Worm (Caenorhabditis elegans) whole organism, L1 larva: Measurements from ENCODE around the gene sra-10.

Experiments
- C16A3.4 ChIP-seq: fragments of 150-350 bp; optimal IDR thresholded peaks from 2 replicates; lab custom pipeline; 2014; ENCODE audit warnings: missing biosample characterization, missing genetic modification characterization
- C34B4.2 ChIP-seq: sonication (generic microtip); optimal IDR thresholded peaks from 2 replicates; lab custom pipeline; 2017; ENCODE audit warnings: mild to moderate bottlenecking, missing genetic modification characterization, missing compliant biosample characterization
- F16B12.6 ChIP-seq: fragments of 150-350 bp; optimal IDR thresholded peaks from 2 replicates; lab custom pipeline; 2014; ENCODE audit warnings: missing biosample characterization, missing genetic modification characterization
- Y116A8C.19 ChIP-seq: sonication (generic microtip); optimal IDR thresholded peaks from 2 replicates; lab custom pipeline; 2016; ENCODE audit warnings: missing compliant biosample characterization, missing genetic modification characterization, borderline replicate concordance
- aha-1 ChIP-seq: fragments of 150-350 bp; optimal IDR thresholded peaks from 2 replicates; lab custom pipeline; 2014; ENCODE audit warnings: missing biosample characterization, missing genetic modification characterization
- alr-1 ChIP-seq: fragments of 200-800 bp; sonication (Bioruptor generic); optimal IDR thresholded peaks from 2 replicates; lab custom pipeline; 2018; ENCODE audit warnings: borderline replicate concordance, mild to moderate bottlenecking, missing genetic modification characterization, missing compliant biosample characterization
- ceh-8 ChIP-seq: fragments of 200-800 bp; sonication (Bioruptor generic); optimal IDR thresholded peaks from 2 replicates; lab custom pipeline; 2018; ENCODE audit warnings: mild to moderate bottlenecking, missing genetic modification characterization, moderate library complexity, missing compliant biosample characterization
- ceh-82 ChIP-seq, 3 experiments: fragments of 150-350 bp in 1 of 3; sonication (generic microtip) in 2 of 3; optimal IDR thresholded peaks; 2 replicates each; lab custom pipeline; 2014 to 2017; ENCODE audit warnings: missing biosample characterization in 3 of 3, missing genetic modification characterization in 3 of 3
- ceh-90 ChIP-seq: sonication (generic microtip); optimal IDR thresholded peaks from 2 replicates; lab custom pipeline; 2016; ENCODE audit warnings: missing genetic modification characterization, missing compliant biosample characterization
- dpl-1 ChIP-seq, 3 experiments: fragments of 150-350 bp in 2 of 3; sonication (generic microtip) in 1 of 3; optimal IDR thresholded peaks; 2 replicates each; lab custom pipeline; 2014 to 2017; ENCODE audit warnings: missing biosample characterization in 3 of 3, missing genetic modification characterization in 3 of 3, missing genetic modification reagents in 3 of 3
- dsc-1 ChIP-seq: sonication (generic microtip); optimal IDR thresholded peaks from 2 replicates; lab custom pipeline; 2016; ENCODE audit warnings: mild to moderate bottlenecking, missing genetic modification characterization, missing compliant biosample characterization
- egl-13 ChIP-seq: sonication (generic microtip); optimal IDR thresholded peaks from 2 replicates; lab custom pipeline; 2016; ENCODE audit warnings: missing genotype, missing genetic modification reagents, missing genetic modification characterization, missing compliant biosample characterization
- egl-27 ChIP-seq, 2 experiments: fragments of 150-350 bp in 1 of 2; sonication (generic microtip); optimal IDR thresholded peaks; 3 replicates each; lab custom pipeline; 2017 to 2018; ENCODE audit warnings: missing biosample characterization in 2 of 2, missing genetic modification characterization in 2 of 2, missing genetic modification reagents in 2 of 2
- elt-2 ChIP-seq: sonication (generic microtip); optimal IDR thresholded peaks from 2 replicates; lab custom pipeline; 2016; ENCODE audit warnings: missing genetic modification characterization, mild to moderate bottlenecking, inconsistent platforms, missing compliant biosample characterization, missing genetic modification reagents
- elt-3 ChIP-seq, 6 experiments: fragments of 150-350 bp in 1 of 6; sonication (generic microtip); optimal IDR thresholded peaks; 2 replicates each; lab custom pipeline; 2017 to 2018; ENCODE audit warnings: missing biosample characterization in 6 of 6, missing genetic modification characterization in 6 of 6, inconsistent platforms in 1 of 6
- fkh-4 ChIP-seq: sonication (generic microtip); optimal IDR thresholded peaks from 2 replicates; lab custom pipeline; 2016; ENCODE audit warnings: missing compliant biosample characterization, missing genetic modification characterization, borderline replicate concordance
- fkh-8 ChIP-seq: sonication (generic microtip); optimal IDR thresholded peaks from 2 replicates; lab custom pipeline; 2016; ENCODE audit warnings: mild to moderate bottlenecking, missing genetic modification characterization, missing compliant biosample characterization
- fos-1 ChIP-seq: fragments of 150-350 bp; optimal IDR thresholded peaks from 2 replicates; lab custom pipeline; 2014; ENCODE audit warnings: missing biosample characterization, missing genetic modification characterization
- grh-1 ChIP-seq: fragments of 200-800 bp; sonication (Bioruptor generic); IDR thresholded peaks from 2 replicates; pipeline ENCODE4 v1.3.6; 2022; ENCODE audit warnings: missing genetic modification reagents, missing genetic modification characterization, missing compliant biosample characterization
- lin-13 ChIP-seq: fragments of 150-350 bp; optimal IDR thresholded peaks from 2 replicates; lab custom pipeline; 2014; ENCODE audit warnings: missing biosample characterization, missing genetic modification reagents, missing genetic modification characterization
- lin-15B ChIP-seq: fragments of 150-350 bp; sonication (generic microtip); optimal IDR thresholded peaks from 3 replicates; lab custom pipeline; 2014; ENCODE audit warnings: missing biosample characterization, missing genetic modification characterization
- lin-35 ChIP-seq, 2 experiments: fragments of 150-350 bp; optimal IDR thresholded peaks; 2 replicates each; lab custom pipeline; 2014; ENCODE audit warnings: missing biosample characterization in 2 of 2, missing genetic modification characterization in 2 of 2, missing genetic modification reagents in 2 of 2
- lir-3 ChIP-seq: sonication (generic microtip); optimal IDR thresholded peaks from 2 replicates; lab custom pipeline; 2016; ENCODE audit warnings: mild to moderate bottlenecking, missing genetic modification characterization, moderate library complexity, missing compliant biosample characterization; ENCODE audit not compliant: poor library complexity
- lsy-2 ChIP-seq, 2 experiments: fragments of 150-350 bp; optimal IDR thresholded peaks; 2 replicates each; lab custom pipeline; 2014; ENCODE audit warnings: missing biosample characterization in 2 of 2, missing genetic modification characterization in 2 of 2
- mab-9 ChIP-seq: fragments of 200-800 bp; sonication (Bioruptor generic); IDR thresholded peaks from 2 replicates; pipeline ENCODE4 v1.3.6; 2022; ENCODE audit warnings: missing genetic modification reagents, missing genetic modification characterization, missing compliant biosample characterization
- mdl-1 ChIP-seq, 2 experiments: fragments of 150-350 bp; optimal IDR thresholded peaks; 2 replicates each; lab custom pipeline; 2014 to 2017; ENCODE audit warnings: missing biosample characterization in 2 of 2, missing genetic modification characterization in 2 of 2, inconsistent platforms in 1 of 2
- mep-1 ChIP-seq: fragments of 150-350 bp; optimal IDR thresholded peaks from 2 replicates; lab custom pipeline; 2014; ENCODE audit warnings: missing biosample characterization, missing genetic modification characterization
- nhr-20 ChIP-seq: sonication (generic microtip); optimal IDR thresholded peaks from 2 replicates; lab custom pipeline; 2016; ENCODE audit warnings: mild to moderate bottlenecking, missing genetic modification characterization, missing compliant biosample characterization
- nhr-47 ChIP-seq: sonication (generic microtip); optimal IDR thresholded peaks from 2 replicates; lab custom pipeline; 2016; ENCODE audit warnings: mild to moderate bottlenecking, missing genetic modification characterization, moderate library complexity, missing compliant biosample characterization
- nhr-76 ChIP-seq: sonication (generic microtip); optimal IDR thresholded peaks from 2 replicates; lab custom pipeline; 2017; ENCODE audit warnings: missing biosample characterization, missing genetic modification characterization
- nhr-77 ChIP-seq: fragments of 150-350 bp; optimal IDR thresholded peaks from 2 replicates; lab custom pipeline; 2014; ENCODE audit warnings: missing biosample characterization, missing genetic modification characterization
- nhr-84 ChIP-seq: sonication (generic microtip); optimal IDR thresholded peaks from 2 replicates; lab custom pipeline; 2017; ENCODE audit warnings: missing biosample characterization, missing genetic modification characterization
- nhr-90 ChIP-seq: sonication (generic microtip); optimal IDR thresholded peaks from 2 replicates; lab custom pipeline; 2016; ENCODE audit warnings: mild to moderate bottlenecking, missing genetic modification characterization, missing compliant biosample characterization; ENCODE audit not compliant: poor library complexity
- pag-3 ChIP-seq: sonication (generic microtip); optimal IDR thresholded peaks from 2 replicates; lab custom pipeline; 2017; ENCODE audit warnings: missing genetic modification characterization, mild to moderate bottlenecking, missing compliant biosample characterization, antibody characterized with exemption, borderline replicate concordance; ENCODE audit not compliant: insufficient read depth
- pqm-1 ChIP-seq: sonication (generic microtip); optimal IDR thresholded peaks from 3 replicates; lab custom pipeline; 2017; ENCODE audit warnings: missing biosample characterization, missing genetic modification characterization
- skn-1 ChIP-seq: fragments of 150-350 bp; optimal IDR thresholded peaks from 2 replicates; lab custom pipeline; 2014; ENCODE audit warnings: missing biosample characterization, missing genetic modification characterization
- snu-23 ChIP-seq: sonication (generic microtip); optimal IDR thresholded peaks from 2 replicates; lab custom pipeline; 2016; ENCODE audit warnings: missing genetic modification characterization, missing compliant biosample characterization
- sup-37 ChIP-seq: fragments of 200-800 bp; sonication (Bioruptor generic); optimal IDR thresholded peaks from 2 replicates; lab custom pipeline; 2018; ENCODE audit warnings: mild to moderate bottlenecking, missing genetic modification characterization, missing compliant biosample characterization
- swsn-7 ChIP-seq: sonication (generic microtip); optimal IDR thresholded peaks from 2 replicates; lab custom pipeline; 2016; ENCODE audit warnings: missing genetic modification characterization, missing compliant biosample characterization
- tbx-2 ChIP-seq: sonication (generic microtip); optimal IDR thresholded peaks from 2 replicates; lab custom pipeline; 2016; ENCODE audit warnings: missing genetic modification characterization, missing compliant biosample characterization
- tlp-1 ChIP-seq: fragments of 150-350 bp; optimal IDR thresholded peaks from 2 replicates; lab custom pipeline; 2014; ENCODE audit warnings: missing biosample characterization, missing genetic modification characterization
- unc-30 ChIP-seq: sonication (generic microtip); optimal IDR thresholded peaks from 2 replicates; lab custom pipeline; 2017; ENCODE audit warnings: missing biosample characterization, missing genetic modification characterization
- unc-62 ChIP-seq: fragments of 150-350 bp; optimal IDR thresholded peaks from 2 replicates; lab custom pipeline; 2014; ENCODE audit warnings: missing biosample characterization, missing genetic modification reagents, missing genetic modification characterization
- unc-98 ChIP-seq: fragments of 200-800 bp; sonication (Bioruptor generic); IDR thresholded peaks from 2 replicates; pipeline ENCODE4 v1.3.6; 2022; ENCODE audit warnings: missing genetic modification characterization, missing compliant biosample characterization
- vab-15 ChIP-seq: sonication (generic microtip); optimal IDR thresholded peaks from 2 replicates; lab custom pipeline; 2017; ENCODE audit warnings: missing genotype, mild to moderate bottlenecking, missing genetic modification characterization, missing compliant biosample characterization
- zag-1 ChIP-seq: fragments of 150-350 bp; optimal IDR thresholded peaks from 2 replicates; lab custom pipeline; 2014; ENCODE audit warnings: missing biosample characterization, missing genetic modification characterization
- zip-4 ChIP-seq: fragments of 200-800 bp; sonication (Bioruptor generic); optimal IDR thresholded peaks from 2 replicates; lab custom pipeline; 2018; ENCODE audit warnings: mild to moderate bottlenecking, missing genetic modification characterization, moderate library complexity, missing compliant biosample characterization
- ztf-11 ChIP-seq, 2 experiments: sonication (generic microtip); optimal IDR thresholded peaks; 2 replicates each; lab custom pipeline; 2016 to 2017; ENCODE audit warnings: missing genetic modification characterization in 2 of 2, missing biosample characterization in 1 of 2, missing compliant biosample characterization in 1 of 2

Gene sra-10

DNA sequence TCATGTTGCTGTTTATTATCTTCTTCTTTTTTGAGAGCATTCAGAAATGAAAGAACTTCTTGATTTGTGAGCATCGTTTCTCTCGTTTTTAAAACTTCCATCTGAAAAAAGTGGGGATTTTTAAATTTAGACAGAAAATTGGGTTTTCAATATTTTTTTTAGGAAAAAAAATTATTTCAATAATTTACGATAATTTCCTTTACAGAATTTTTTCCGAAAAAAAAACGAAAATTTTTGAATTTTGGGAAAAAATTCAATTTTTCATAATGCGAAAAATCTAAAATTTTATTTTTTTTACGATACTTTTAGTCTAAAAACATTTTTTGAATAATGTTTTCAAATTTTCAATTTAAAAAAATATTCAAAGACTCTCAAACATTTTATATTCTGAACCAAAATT, 37.8 kb downstream of the sra-10 start, which contains the start of gene M106.7:
M106.7 (minus strand) TSS at position 101 of the 400 bp plus-strand sequence.
- no peak for TF ChIP-seq snu-23 (GFP tag; lab: Kevin White, UChicago)
- TF ChIP-seq nhr-77, result no peak
- TF ChIP-seq ztf-11 (tag; optimal IDR thresholded peaks at IDR 0.05; lab: Kevin White, UChicago), result no peak
- no peak for TF ChIP-seq ceh-82 (tag; optimal IDR thresholded peaks at IDR 0.05; lab: Kevin White, UChicago)
- no peak for TF ChIP-seq lin-15B (tag; lab: Kevin White, UChicago)
- TF ChIP-seq pag-3, result no peak
- no peak for TF ChIP-seq pqm-1 (tag; lab: Kevin White, UChicago)
- no peak for TF ChIP-seq zip-4 (GFP tag; lab: Kevin White, UChicago)
- no peak for TF ChIP-seq swsn-7 (tag; lab: Kevin White, UChicago)
- no peak for TF ChIP-seq lir-3
- no peak for TF ChIP-seq sup-37 (GFP tag; lab: Kevin White, UChicago)
- TF ChIP-seq unc-30 (tag; lab: Kevin White, UChicago), result no peak

DNA sequence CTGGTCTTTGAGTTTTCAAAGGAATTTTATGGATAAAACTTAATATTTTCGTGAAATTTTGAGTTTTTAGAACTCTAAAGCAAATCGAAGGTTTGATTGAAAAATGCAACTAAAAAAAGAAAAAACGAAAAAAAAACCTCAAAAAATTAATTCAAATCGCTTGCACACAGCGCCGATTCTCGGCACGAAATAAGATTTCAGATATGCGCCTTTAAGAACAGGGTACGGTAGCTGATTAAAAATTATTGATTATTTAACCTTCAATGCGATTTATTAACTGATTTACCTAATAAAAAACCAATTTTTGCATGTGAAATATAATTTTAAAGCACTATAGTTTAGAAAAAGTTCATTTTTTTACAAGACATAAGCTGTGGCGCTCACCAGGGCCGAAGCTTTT, 42.0 kb downstream of the sra-10 start:
- TF ChIP-seq nhr-84 (tag; lab: Kevin White, UChicago) (no peak), elt-3 (tag; optimal IDR thresholded peaks at IDR 0.05; lab: Kevin White, UChicago) (no peak), lin-13 (GFP tag; lab: Kevin White, UChicago) (no peak), nhr-76 (tag; lab: Kevin White, UChicago) (no peak), vab-15 (tag; lab: Kevin White, UChicago) (no peak), mep-1 (tag; lab: Kevin White, UChicago) (no peak), zip-4 (GFP tag; lab: Kevin White, UChicago) (no peak), egl-27 (tag; optimal IDR thresholded peaks at IDR 0.05; lab: Kevin White, UChicago) (no peak), unc-62 (GFP tag; lab: Kevin White, UChicago) (no peak), elt-2 (tag; lab: Kevin White, UChicago) (no peak), egl-13 (tag; lab: Kevin White, UChicago) (no peak), ceh-8 (GFP tag; lab: Kevin White, UChicago) (no peak), ceh-90 (no peak), pqm-1 (tag; lab: Kevin White, UChicago) (no peak)

DNA sequence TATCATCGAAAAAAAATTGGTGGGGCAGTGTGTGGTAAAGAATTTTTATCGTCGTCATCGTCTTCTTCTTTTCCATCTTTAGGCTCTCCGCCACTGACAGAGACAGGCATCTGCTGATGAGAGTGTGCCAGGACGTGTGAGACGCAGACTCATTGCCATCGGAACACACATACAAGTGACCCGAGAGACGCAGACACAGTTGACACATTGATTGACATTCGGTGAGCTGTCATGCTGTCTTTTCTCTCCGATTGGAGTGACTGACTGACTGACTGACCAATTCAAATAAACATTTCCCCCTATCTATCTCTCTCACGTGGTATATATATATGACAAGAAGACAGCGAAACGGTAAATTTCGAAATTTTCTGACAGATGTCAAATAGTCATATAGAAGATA, 43.8 kb downstream of the sra-10 start:
- TF ChIP-seq nhr-84 (tag; lab: Kevin White, UChicago) (no peak), fkh-8 (tag; lab: Kevin White, UChicago) (peak; percentile 61), mdl-1 (tag; optimal IDR thresholded peaks at IDR 0.05; lab: Kevin White, UChicago) (peak in 1 of 2 experiments; percentile 69), pqm-1 (tag; lab: Kevin White, UChicago) (no peak), dsc-1 (tag; lab: Kevin White, UChicago) (peak; percentile 24), tbx-2 (peak; percentile 83), skn-1 (peak; percentile 63), nhr-90 (tag; lab: Kevin White, UChicago) (peak; percentile 82), grh-1 (no peak), unc-62 (GFP tag; lab: Kevin White, UChicago) (peak; percentile 41), nhr-20 (peak; percentile 84), lin-35 (GFP tag; optimal IDR thresholded peaks at IDR 0.05; lab: Kevin White, UChicago) (peak; percentile 68 to 80), dpl-1 (GFP tag; optimal IDR thresholded peaks at IDR 0.05; lab: Kevin White, UChicago) (peak; percentile 35 to 61 (median 55)), sup-37 (GFP tag; lab: Kevin White, UChicago) (no peak), lsy-2 (tag; optimal IDR thresholded peaks at IDR 0.05; lab: Kevin White, UChicago) (peak; percentile 65 to 72), unc-98 (GFP tag; lab: Robert Waterston, UW) (no peak), elt-3 (tag; optimal IDR thresholded peaks at IDR 0.05; lab: Kevin White, UChicago) (peak in 2 of 6 experiments; percentile 52 to 78), nhr-47 (tag; lab: Kevin White, UChicago) (peak; percentile 71), mab-9 (GFP tag; lab: Robert Waterston, UW) (no peak), C16A3.4 (tag; lab: Kevin White, UChicago) (peak; percentile 39), zag-1 (no peak), fos-1 (tag; lab: Kevin White, UChicago) (no peak), alr-1 (tag; lab: Kevin White, UChicago) (no peak), F16B12.6 (tag; lab: Kevin White, UChicago) (no peak), unc-30 (tag; lab: Kevin White, UChicago) (no peak), fkh-4 (tag; lab: Kevin White, UChicago) (no peak), Y116A8C.19 (tag; lab: Kevin White, UChicago) (no peak), tlp-1 (tag; lab: Kevin White, UChicago) (no peak), aha-1 (peak; percentile 62), C34B4.2 (no peak)
